Fruit fly (Drosophila melanogaster) whole organism, embryonic: ENCODE data around the gene snu.
A peak's percentile ranks its signal among the peaks of the same experiment; 100 is the strongest.

Experiments
- Abd-B ChIP-seq: fragments of 200-800 bp; sonication (Bioruptor generic); optimal IDR thresholded peaks from 2 replicates; lab custom pipeline; 2018; ENCODE audit warnings: missing biosample characterization, mild to moderate bottlenecking, missing genetic modification characterization, moderate library complexity
- BtbVII ChIP-seq: fragments of 200-800 bp; sonication (Bioruptor generic); optimal IDR thresholded peaks from 3 replicates; lab custom pipeline; 2017; ENCODE audit warnings: missing biosample characterization, mild to moderate bottlenecking, missing genetic modification characterization
- CG10431 ChIP-seq: fragments of 200-800 bp; sonication (Bioruptor generic); optimal IDR thresholded peaks from 3 replicates; lab custom pipeline; 2018; ENCODE audit warnings: missing biosample characterization, mild to moderate bottlenecking, missing genetic modification characterization
- CG12071 ChIP-seq: fragments of 200-800 bp; sonication (Bioruptor generic); optimal IDR thresholded peaks from 3 replicates; lab custom pipeline; 2018; ENCODE audit warnings: missing biosample characterization, mild to moderate bottlenecking, missing genetic modification characterization
- CG13775 ChIP-seq: fragments of 200-800 bp; sonication (Bioruptor generic); optimal IDR thresholded peaks from 3 replicates; lab custom pipeline; 2017; ENCODE audit warnings: missing biosample characterization, mild to moderate bottlenecking, missing genetic modification characterization
- CG13894 ChIP-seq: fragments of 200-800 bp; sonication (Bioruptor generic); optimal IDR thresholded peaks from 3 replicates; lab custom pipeline; 2018; ENCODE audit warnings: missing biosample characterization, mild to moderate bottlenecking, missing genetic modification characterization, moderate library complexity
- CG1647 ChIP-seq: fragments of 200-800 bp; sonication (Bioruptor generic); optimal IDR thresholded peaks from 3 replicates; lab custom pipeline; 2016; ENCODE audit warnings: missing biosample characterization, missing genetic modification characterization
- CG18599 ChIP-seq: fragments of 200-800 bp; sonication (Bioruptor generic); optimal IDR thresholded peaks from 3 replicates; lab custom pipeline; 2017; ENCODE audit warnings: missing biosample characterization, missing genetic modification characterization, mild to moderate bottlenecking, moderate library complexity, missing genetic modification reagents
- CG2678 ChIP-seq: fragments of 200-800 bp; sonication (Bioruptor generic); optimal IDR thresholded peaks from 3 replicates; lab custom pipeline; 2019; ENCODE audit warnings: missing biosample characterization, mild to moderate bottlenecking, missing genetic modification characterization, moderate library complexity
- CG31224 ChIP-seq: fragments of 200-800 bp; sonication (Bioruptor generic); IDR thresholded peaks from 2 replicates; pipeline ENCODE4 v1.3.6; 2022; ENCODE audit warnings: missing biosample characterization, missing genetic modification characterization
- CG3995 ChIP-seq: fragments of 200-800 bp; sonication (Bioruptor generic); optimal IDR thresholded peaks from 3 replicates; lab custom pipeline; 2016; ENCODE audit warnings: missing biosample characterization, missing genetic modification characterization
- CG42726 ChIP-seq: fragments of 200-800 bp; sonication (Bioruptor generic); IDR thresholded peaks from 2 replicates; pipeline ENCODE4 v1.3.6; 2022; ENCODE audit warnings: missing biosample characterization, missing genetic modification characterization; ENCODE audit not compliant: partially characterized antibody
- CG6765 ChIP-seq: fragments of 200-800 bp; sonication (Bioruptor generic); optimal IDR thresholded peaks from 3 replicates; lab custom pipeline; 2017; ENCODE audit warnings: missing biosample characterization, mild to moderate bottlenecking, missing genetic modification characterization
- CG7928 ChIP-seq: fragments of 200-800 bp; sonication (Bioruptor generic); optimal IDR thresholded peaks from 2 replicates; lab custom pipeline; 2017; ENCODE audit warnings: missing biosample characterization, mild to moderate bottlenecking, missing genetic modification characterization
- CTCF ChIP-seq: fragments of 200-800 bp; sonication (Bioruptor generic); optimal IDR thresholded peaks from 2 replicates; lab custom pipeline; 2017; ENCODE audit warnings: missing biosample characterization, mild to moderate bottlenecking, missing genetic modification characterization, moderate library complexity
- Deaf1 ChIP-seq: fragments of 200-800 bp; optimal IDR thresholded peaks from 3 replicates; lab custom pipeline; 2019; ENCODE audit warnings: missing biosample characterization, mild to moderate bottlenecking, missing genetic modification characterization, moderate library complexity
- Dll ChIP-seq: fragments of 200-800 bp; sonication (Bioruptor generic); IDR thresholded peaks from 4 replicates; pipeline ENCODE4 v1.3.6; 2022; ENCODE audit warnings: missing biosample characterization, missing genetic modification characterization; ENCODE audit not compliant: partially characterized antibody
- Ets97D ChIP-seq: fragments of 200-800 bp; sonication (Bioruptor generic); optimal IDR thresholded peaks from 3 replicates; lab custom pipeline; 2016; ENCODE audit warnings: missing biosample characterization, missing genetic modification characterization
- Fer3 ChIP-seq: fragments of 200-800 bp; sonication (Bioruptor generic); optimal IDR thresholded peaks from 2 replicates; lab custom pipeline; 2018; ENCODE audit warnings: missing biosample characterization, mild to moderate bottlenecking, missing genetic modification characterization, moderate library complexity
- Gsc ChIP-seq: fragments of 200-800 bp; sonication (Bioruptor generic); IDR thresholded peaks from 2 replicates; pipeline ENCODE4 v1.3.6; 2022; ENCODE audit warnings: missing biosample characterization, missing genetic modification characterization
- HLH3B ChIP-seq: fragments of 200-800 bp; sonication (Bioruptor generic); IDR thresholded peaks from 2 replicates; pipeline ENCODE4 v1.3.6; 2022; ENCODE audit warnings: missing biosample characterization, missing genetic modification characterization
- Lim3 ChIP-seq: fragments of 200-800 bp; sonication (Bioruptor generic); IDR thresholded peaks from 2 replicates; pipeline ENCODE4 v1.3.6; 2022; ENCODE audit warnings: missing biosample characterization, missing genetic modification characterization
- Sry-β ChIP-seq: fragments of 200-800 bp; sonication (Bioruptor generic); optimal IDR thresholded peaks from 2 replicates; lab custom pipeline; 2018; ENCODE audit warnings: missing biosample characterization, mild to moderate bottlenecking, missing genetic modification characterization, moderate library complexity
- TFAM ChIP-seq: fragments of 200-800 bp; sonication (Bioruptor generic); optimal IDR thresholded peaks from 2 replicates; lab custom pipeline; 2017; ENCODE audit warnings: missing biosample characterization, missing genetic modification characterization, inconsistent platforms
- Trl ChIP-seq, 3 experiments: fragments of >200 bp in 2 of 3; fragments of 200-800 bp in 1 of 3; sonication (Bioruptor generic) in 1 of 3; optimal IDR thresholded peaks; 2 replicates in 1 of 3; 3 replicates in 2 of 3; lab custom pipeline; 2016 to 2017; ENCODE audit warnings: missing biosample characterization in 1 of 3, missing genetic modification characterization in 1 of 3
- abd-A ChIP-seq: fragments of 200-800 bp; sonication (Bioruptor generic); optimal IDR thresholded peaks from 3 replicates; lab custom pipeline; 2019; ENCODE audit warnings: missing biosample characterization, mild to moderate bottlenecking, missing genetic modification characterization, moderate library complexity
- ap ChIP-seq: fragments of 200-800 bp; sonication (Bioruptor generic); IDR thresholded peaks from 2 replicates; pipeline ENCODE4 v1.3.6; 2022; ENCODE audit warnings: missing biosample characterization, missing genetic modification characterization
- ato ChIP-seq: fragments of 200-800 bp; sonication (Bioruptor generic); IDR thresholded peaks from 2 replicates; pipeline ENCODE4 v1.3.6; 2022; ENCODE audit warnings: missing biosample characterization, missing genetic modification characterization; ENCODE audit not compliant: partially characterized antibody
- br ChIP-seq: fragments of >200 bp; optimal IDR thresholded peaks from 2 replicates; lab custom pipeline; 2017
- dati ChIP-seq: fragments of 200-800 bp; sonication (Bioruptor generic); IDR thresholded peaks from 2 replicates; pipeline ENCODE4 v1.3.6; 2022; ENCODE audit warnings: missing biosample characterization, missing genetic modification characterization
- ems ChIP-seq: fragments of 200-800 bp; sonication (Bioruptor generic); optimal IDR thresholded peaks from 3 replicates; lab custom pipeline; 2016; ENCODE audit warnings: missing biosample characterization, missing genetic modification characterization
- fd3F ChIP-seq: fragments of 200-800 bp; sonication (Bioruptor generic); optimal IDR thresholded peaks from 2 replicates; lab custom pipeline; 2018; ENCODE audit warnings: missing biosample characterization, mild to moderate bottlenecking, missing genetic modification characterization, moderate library complexity
- grau ChIP-seq: fragments of 200-800 bp; optimal IDR thresholded peaks from 3 replicates; lab custom pipeline; 2019; ENCODE audit warnings: missing biosample characterization, mild to moderate bottlenecking, missing genetic modification characterization, moderate library complexity
- mam ChIP-seq: fragments of 200-800 bp; sonication (Bioruptor generic); optimal IDR thresholded peaks from 3 replicates; lab custom pipeline; 2016; ENCODE audit warnings: missing biosample characterization, missing genetic modification characterization
- phol ChIP-seq: fragments of 200-800 bp; sonication (Bioruptor generic); optimal IDR thresholded peaks from 3 replicates; lab custom pipeline; 2018; ENCODE audit warnings: missing biosample characterization, mild to moderate bottlenecking, missing genetic modification characterization, moderate library complexity
- salm ChIP-seq: fragments of 200-800 bp; sonication (Bioruptor generic); optimal IDR thresholded peaks from 2 replicates; lab custom pipeline; 2018; ENCODE audit warnings: missing biosample characterization, mild to moderate bottlenecking, missing genetic modification characterization
- sim ChIP-seq: fragments of 200-800 bp; sonication (Bioruptor generic); IDR thresholded peaks from 2 replicates; pipeline ENCODE4 v1.3.6; 2022; ENCODE audit warnings: missing biosample characterization, missing genetic modification characterization
- so ChIP-seq: fragments of 200-800 bp; sonication (Bioruptor generic); IDR thresholded peaks from 3 replicates; pipeline ENCODE4 v1.3.6; 2022; ENCODE audit warnings: missing biosample characterization, missing genetic modification characterization
- stc ChIP-seq: fragments of 200-800 bp; sonication (Bioruptor generic); IDR thresholded peaks from 2 replicates; pipeline ENCODE4 v1.3.6; 2022; ENCODE audit warnings: missing biosample characterization, missing genetic modification characterization
- tgo ChIP-seq: fragments of 200-800 bp; sonication (Bioruptor generic); IDR thresholded peaks from 3 replicates; pipeline ENCODE4 v1.3.6; 2022; ENCODE audit warnings: missing biosample characterization, missing genetic modification characterization

The snu gene

dm6 chr3R:28636111-28636510, 38.7 kb upstream of the snu start, which contains the start of gene CG9988:
CG9988 (plus strand) TSS chr3R:28636411.
- TF ChIP-seq ap (GFP tag; lab: Robert Waterston, UW) (no peak), CG6765 (GFP tag; lab: Kevin White, UChicago) (no peak), CTCF (GFP tag; lab: Kevin White, UChicago) (no peak), HLH3B (GFP tag; lab: Robert Waterston, UW) (no peak)

dm6 chr3R:28642791-28643190, 32.0 kb upstream of the snu start, which contains the start of gene CG14062:
CG14062 (minus strand) TSS chr3R:28642891.
- no peak for TF ChIP-seq tgo (GFP tag; lab: Robert Waterston, UW)
- TF ChIP-seq Abd-B (GFP tag; lab: Kevin White, UChicago), result no peak
- TF ChIP-seq CG3995, result no peak
- TF ChIP-seq sim, result no peak
- TF ChIP-seq CG10431, result no peak
- TF ChIP-seq so (GFP tag; lab: Robert Waterston, UW), result no peak
- TF ChIP-seq ato, result no peak
- no peak for TF ChIP-seq CG42726 (GFP tag; lab: Robert Waterston, UW)
- TF ChIP-seq CG18599 (GFP tag; lab: Kevin White, UChicago), result no peak
- TF ChIP-seq br, result no peak
- TF ChIP-seq CG13775 (GFP tag; lab: Kevin White, UChicago), result no peak
- TF ChIP-seq grau, result no peak
- no peak for TF ChIP-seq fd3F
- no peak for TF ChIP-seq CG1647 (GFP tag; lab: Kevin White, UChicago)
- no peak for TF ChIP-seq salm (tag; lab: Kevin White, UChicago)
- TF ChIP-seq ems (GFP tag; lab: Kevin White, UChicago), result no peak
- TF ChIP-seq CG7928 (GFP tag; lab: Kevin White, UChicago), result no peak
- no peak for TF ChIP-seq Gsc (GFP tag; lab: Robert Waterston, UW)

dm6 chr3R:28650380-28650779, 24.5 kb upstream of the snu start, which contains the start of gene CG31050:
CG31050 (minus strand) TSS chr3R:28650480.
- TF ChIP-seq BtbVII (GFP tag; lab: Kevin White, UChicago), result no peak
- no peak for TF ChIP-seq Ets97D (GFP tag; lab: Kevin White, UChicago)
- TF ChIP-seq Sry-β, result no peak
- TF ChIP-seq dati, result no peak
- TF ChIP-seq Lim3, result no peak
- TF ChIP-seq stc (GFP tag; lab: Robert Waterston, UW), result no peak

- TF ChIP-seq Fer3 (no peak), abd-A (peak; percentile 2), CG2678 (tag; lab: Kevin White, UChicago) (no peak), mam (no peak), Trl (optimal IDR thresholded peaks at IDR 0.05; lab: Kevin White, UChicago) (peak; percentile 29 to 65), Trl (GFP tag; optimal IDR thresholded peaks at IDR 0.05; lab: Kevin White, UChicago) (no peak), Deaf1 (tag; lab: Kevin White, UChicago) (peak; percentile 91)
These were observed 20.2 kb upstream of the snu start for dm6 chr3R:28654596-28654995.

- TF ChIP-seq CG31224 (GFP tag; lab: Robert Waterston, UW), result no peak
- no peak for TF ChIP-seq phol (tag; lab: Kevin White, UChicago)
- TF ChIP-seq TFAM (GFP tag; lab: Kevin White, UChicago), result no peak
- no peak for TF ChIP-seq Dll
- no peak for TF ChIP-seq CG13894 (tag; lab: Kevin White, UChicago)
- TF ChIP-seq CG12071 (GFP tag; lab: Kevin White, UChicago), result no peak
These were observed 18.6 kb upstream of the snu start for dm6 chr3R:28656127-28656715.
